Worm (Caenorhabditis elegans) whole organism, L1 larva: ENCODE measurements around the gene C16B8.2.
A peak's percentile ranks its signal among the peaks of the same experiment; 100 is the strongest.

ENCODE experiments used
- C34B4.2 ChIP-seq: sonication (generic microtip); optimal IDR thresholded peaks from 2 replicates; lab custom pipeline; 2017; ENCODE audit warnings: mild to moderate bottlenecking, missing genetic modification characterization, missing compliant biosample characterization
- Y116A8C.19 ChIP-seq: sonication (generic microtip); optimal IDR thresholded peaks from 2 replicates; lab custom pipeline; 2016; ENCODE audit warnings: missing compliant biosample characterization, missing genetic modification characterization, borderline replicate concordance
- ceh-63 ChIP-seq: fragments of 200-800 bp; sonication (Bioruptor generic); optimal IDR thresholded peaks from 2 replicates; lab custom pipeline; 2018; ENCODE audit warnings: mild to moderate bottlenecking, missing genetic modification characterization, missing compliant biosample characterization
- ceh-88 ChIP-seq: fragments of 200-800 bp; sonication (Bioruptor generic); IDR thresholded peaks from 2 replicates; pipeline ENCODE4 v1.3.6; 2022; ENCODE audit warnings: missing genetic modification characterization, missing compliant biosample characterization
- efl-1 ChIP-seq, 4 experiments: fragments of 150-350 bp; optimal IDR thresholded peaks in 3 of 4; peaks in 1 of 4; 1 replicate in 1 of 4; 2 replicates in 3 of 4; lab custom pipeline; 2014; ENCODE audit warnings: missing biosample characterization in 2 of 4, missing genetic modification characterization in 2 of 4, missing genetic modification reagents in 2 of 4
- efl-3 ChIP-seq: fragments of 200-800 bp; sonication (Bioruptor generic); optimal IDR thresholded peaks from 2 replicates; lab custom pipeline; 2018; ENCODE audit warnings: mild to moderate bottlenecking, missing genetic modification characterization, missing compliant biosample characterization
- egl-27 ChIP-seq, 2 experiments: fragments of 150-350 bp in 1 of 2; sonication (generic microtip); optimal IDR thresholded peaks; 3 replicates each; lab custom pipeline; 2017 to 2018; ENCODE audit warnings: missing biosample characterization in 2 of 2, missing genetic modification characterization in 2 of 2, missing genetic modification reagents in 2 of 2
- elt-2 ChIP-seq: sonication (generic microtip); optimal IDR thresholded peaks from 2 replicates; lab custom pipeline; 2016; ENCODE audit warnings: missing genetic modification characterization, mild to moderate bottlenecking, inconsistent platforms, missing compliant biosample characterization, missing genetic modification reagents
- elt-3 ChIP-seq, 6 experiments: fragments of 150-350 bp in 1 of 6; sonication (generic microtip); optimal IDR thresholded peaks; 2 replicates each; lab custom pipeline; 2017 to 2018; ENCODE audit warnings: missing biosample characterization in 6 of 6, missing genetic modification characterization in 6 of 6, inconsistent platforms in 1 of 6
- hlh-17 ChIP-seq: fragments of 200-800 bp; sonication (Bioruptor generic); optimal IDR thresholded peaks from 2 replicates; lab custom pipeline; 2018; ENCODE audit warnings: missing genetic modification characterization, mild to moderate bottlenecking, missing compliant biosample characterization, moderate library complexity, borderline replicate concordance
- hlh-4 ChIP-seq: sonication (generic microtip); optimal IDR thresholded peaks from 2 replicates; lab custom pipeline; 2016; ENCODE audit warnings: mild to moderate bottlenecking, missing genetic modification characterization, missing compliant biosample characterization
- jun-1 ChIP-seq: fragments of 150-350 bp; optimal IDR thresholded peaks from 2 replicates; lab custom pipeline; 2014; ENCODE audit warnings: missing biosample characterization, missing genetic modification reagents, missing genetic modification characterization
- lin-13 ChIP-seq: fragments of 150-350 bp; optimal IDR thresholded peaks from 2 replicates; lab custom pipeline; 2014; ENCODE audit warnings: missing biosample characterization, missing genetic modification reagents, missing genetic modification characterization
- lin-14 ChIP-seq: fragments of 200-800 bp; sonication (Bioruptor generic); optimal IDR thresholded peaks from 2 replicates; lab custom pipeline; 2018; ENCODE audit warnings: mild to moderate bottlenecking, missing genetic modification characterization, moderate library complexity, missing compliant biosample characterization
- lin-35 ChIP-seq, 2 experiments: fragments of 150-350 bp; optimal IDR thresholded peaks; 2 replicates each; lab custom pipeline; 2014; ENCODE audit warnings: missing biosample characterization in 2 of 2, missing genetic modification characterization in 2 of 2, missing genetic modification reagents in 2 of 2
- lin-39 ChIP-seq: fragments of 150-350 bp; optimal IDR thresholded peaks from 2 replicates; lab custom pipeline; 2014; ENCODE audit warnings: missing biosample characterization, missing genetic modification reagents, missing genetic modification characterization
- mdl-1 ChIP-seq, 2 experiments: fragments of 150-350 bp; optimal IDR thresholded peaks; 2 replicates each; lab custom pipeline; 2014 to 2017; ENCODE audit warnings: missing biosample characterization in 2 of 2, missing genetic modification characterization in 2 of 2, inconsistent platforms in 1 of 2
- mep-1 ChIP-seq: fragments of 150-350 bp; optimal IDR thresholded peaks from 2 replicates; lab custom pipeline; 2014; ENCODE audit warnings: missing biosample characterization, missing genetic modification characterization
- nhr-11 ChIP-seq: fragments of 150-350 bp; optimal IDR thresholded peaks from 2 replicates; lab custom pipeline; 2014; ENCODE audit warnings: missing biosample characterization, missing genetic modification characterization
- nhr-19 ChIP-seq: fragments of 200-800 bp; sonication (Bioruptor generic); conservative IDR thresholded peaks from 2 replicates; pipeline ENCODE4 v1.3.6; 2022; ENCODE audit warnings: missing genetic modification characterization, missing compliant biosample characterization
- nhr-20 ChIP-seq: sonication (generic microtip); optimal IDR thresholded peaks from 2 replicates; lab custom pipeline; 2016; ENCODE audit warnings: mild to moderate bottlenecking, missing genetic modification characterization, missing compliant biosample characterization
- nhr-47 ChIP-seq: sonication (generic microtip); optimal IDR thresholded peaks from 2 replicates; lab custom pipeline; 2016; ENCODE audit warnings: mild to moderate bottlenecking, missing genetic modification characterization, moderate library complexity, missing compliant biosample characterization
- nhr-71 ChIP-seq: sonication (generic microtip); optimal IDR thresholded peaks from 2 replicates; lab custom pipeline; 2016; ENCODE audit warnings: mild to moderate bottlenecking, missing genetic modification characterization, moderate library complexity, missing compliant biosample characterization
- nhr-77 ChIP-seq: fragments of 150-350 bp; optimal IDR thresholded peaks from 2 replicates; lab custom pipeline; 2014; ENCODE audit warnings: missing biosample characterization, missing genetic modification characterization
- nhr-84 ChIP-seq: sonication (generic microtip); optimal IDR thresholded peaks from 2 replicates; lab custom pipeline; 2017; ENCODE audit warnings: missing biosample characterization, missing genetic modification characterization
- nhr-90 ChIP-seq: sonication (generic microtip); optimal IDR thresholded peaks from 2 replicates; lab custom pipeline; 2016; ENCODE audit warnings: mild to moderate bottlenecking, missing genetic modification characterization, missing compliant biosample characterization; ENCODE audit not compliant: poor library complexity
- pax-3 ChIP-seq: fragments of 200-800 bp; sonication (Bioruptor generic); optimal IDR thresholded peaks from 2 replicates; lab custom pipeline; 2018; ENCODE audit warnings: mild to moderate bottlenecking, missing genetic modification characterization, moderate library complexity, missing compliant biosample characterization
- rnt-1 ChIP-seq: sonication (generic microtip); optimal IDR thresholded peaks from 2 replicates; lab custom pipeline; 2016; ENCODE audit warnings: mild to moderate bottlenecking, missing genetic modification characterization, moderate library complexity, missing compliant biosample characterization
- skn-1 ChIP-seq: fragments of 150-350 bp; optimal IDR thresholded peaks from 2 replicates; lab custom pipeline; 2014; ENCODE audit warnings: missing biosample characterization, missing genetic modification characterization
- snpc-4 ChIP-seq: fragments of 150-350 bp; optimal IDR thresholded peaks from 2 replicates; lab custom pipeline; 2014; ENCODE audit warnings: missing biosample characterization, missing genetic modification characterization
- sptf-1 ChIP-seq: fragments of 150-350 bp; optimal IDR thresholded peaks from 2 replicates; lab custom pipeline; 2014; ENCODE audit warnings: missing biosample characterization, missing genetic modification characterization
- sup-37 ChIP-seq: fragments of 200-800 bp; sonication (Bioruptor generic); optimal IDR thresholded peaks from 2 replicates; lab custom pipeline; 2018; ENCODE audit warnings: mild to moderate bottlenecking, missing genetic modification characterization, missing compliant biosample characterization
- tbx-2 ChIP-seq: sonication (generic microtip); optimal IDR thresholded peaks from 2 replicates; lab custom pipeline; 2016; ENCODE audit warnings: missing genetic modification characterization, missing compliant biosample characterization
- unc-86 ChIP-seq: sonication (generic microtip); optimal IDR thresholded peaks from 2 replicates; lab custom pipeline; 2016; ENCODE audit warnings: missing genetic modification characterization, missing compliant biosample characterization
- vab-15 ChIP-seq: sonication (generic microtip); optimal IDR thresholded peaks from 2 replicates; lab custom pipeline; 2017; ENCODE audit warnings: missing genotype, mild to moderate bottlenecking, missing genetic modification characterization, missing compliant biosample characterization

The C16B8.2 gene

DNA sequence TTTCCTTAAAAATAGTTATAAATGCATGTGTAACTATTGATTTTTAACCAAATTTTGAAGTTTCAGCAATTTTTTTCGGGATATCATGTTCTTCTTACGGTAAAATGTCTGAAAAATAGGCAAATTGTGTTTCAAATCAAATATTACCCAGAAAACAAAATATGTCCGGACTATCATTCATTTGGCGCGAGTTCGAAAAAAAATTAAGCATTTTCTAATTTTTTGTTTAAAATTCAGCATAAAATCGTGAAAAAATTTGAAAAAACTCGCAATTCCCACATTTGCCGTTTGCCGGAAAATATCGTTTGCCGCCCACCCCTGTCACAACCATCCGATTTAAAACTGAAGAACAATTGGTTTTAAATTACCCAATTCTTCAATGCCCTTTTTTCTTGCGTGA is 25.4 kb upstream of the C16B8.2 start:
- no peak for TF ChIP-seq ceh-63 (GFP tag; lab: Kevin White, UChicago)
- no peak for TF ChIP-seq pax-3
- no peak for TF ChIP-seq nhr-11 (tag; lab: Kevin White, UChicago)

DNA sequence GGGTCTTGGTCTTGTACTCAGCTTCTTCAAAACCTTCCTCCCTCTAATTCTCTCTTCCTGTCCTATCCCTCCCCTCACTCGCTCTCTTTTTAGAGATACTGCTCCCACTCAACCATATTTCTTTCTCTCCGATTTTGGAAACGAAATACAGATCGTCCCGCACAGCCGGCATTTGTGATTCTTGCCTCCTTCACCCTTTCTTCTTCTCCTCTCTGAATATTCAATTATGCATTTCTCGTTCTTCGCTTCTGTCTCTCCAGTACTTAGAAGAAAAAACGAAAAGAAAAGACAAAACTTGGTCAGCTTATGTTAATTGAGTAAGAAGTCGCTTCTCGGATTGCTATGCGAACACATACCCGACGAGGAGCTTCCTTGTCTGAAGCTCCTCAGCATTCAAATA is 24.7 kb upstream of the C16B8.2 start:
- TF ChIP-seq hlh-17: no peak
- TF ChIP-seq efl-1 (optimal IDR thresholded peaks at IDR 0.05; lab: Kevin White, UChicago): no peak
- peak in 1 of 2 experiments; percentile 34 for TF ChIP-seq efl-1 (GFP tag; optimal IDR thresholded peaks at IDR 0.05 in 1 of 2; lab: Kevin White, UChicago)

DNA sequence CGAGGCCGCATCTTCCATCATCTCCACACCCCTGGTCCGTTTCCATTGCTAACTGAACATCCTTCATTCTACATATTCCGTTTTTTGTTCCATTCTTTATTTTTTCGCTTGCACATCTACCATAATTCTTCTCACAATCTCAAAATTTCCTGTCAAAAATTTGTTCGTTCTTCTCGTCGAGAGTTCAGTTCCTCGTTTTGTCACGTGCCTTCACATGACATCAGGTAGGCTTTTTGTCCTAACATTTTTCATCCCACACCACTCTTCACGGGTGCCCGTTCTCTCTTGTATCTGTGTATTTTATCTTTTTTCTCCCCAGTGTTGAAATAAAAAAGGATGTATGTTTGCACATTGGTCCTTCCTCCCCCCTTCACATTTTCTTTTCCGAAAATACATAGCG is 24.3 kb upstream of the C16B8.2 start:
- TF ChIP-seq Y116A8C.19 (tag; lab: Kevin White, UChicago): no peak
- no peak for TF ChIP-seq C34B4.2 (tag; lab: Kevin White, UChicago)
- no peak for TF ChIP-seq unc-86 (tag; lab: Kevin White, UChicago)
- no peak for TF ChIP-seq nhr-90 (tag; lab: Kevin White, UChicago)
- TF ChIP-seq nhr-84 (tag; lab: Kevin White, UChicago): no peak
- no peak for TF ChIP-seq efl-3 (GFP tag; lab: Kevin White, UChicago)
- TF ChIP-seq tbx-2: peak; percentile 25
- peak; percentile 11 for TF ChIP-seq nhr-20 (tag; lab: Kevin White, UChicago)
- TF ChIP-seq nhr-71 (tag; lab: Kevin White, UChicago): peak; percentile 1
- TF ChIP-seq mdl-1 (tag; optimal IDR thresholded peaks at IDR 0.05; lab: Kevin White, UChicago): peak in 1 of 2 experiments; percentile 3
- no peak for TF ChIP-seq elt-2
- no peak for TF ChIP-seq lin-35 (GFP tag; optimal IDR thresholded peaks at IDR 0.05; lab: Kevin White, UChicago)
- TF ChIP-seq nhr-77 (tag; lab: Kevin White, UChicago): peak; percentile 8
- TF ChIP-seq rnt-1 (tag; lab: Kevin White, UChicago): no peak
- peak; percentile 44 for TF ChIP-seq lin-14 (GFP tag; lab: Kevin White, UChicago)
- TF ChIP-seq skn-1: peak; percentile 16
- TF ChIP-seq sup-37 (GFP tag; lab: Kevin White, UChicago): no peak
- TF ChIP-seq elt-3 (tag; optimal IDR thresholded peaks at IDR 0.05; lab: Kevin White, UChicago): no peak
- TF ChIP-seq egl-27 (tag; optimal IDR thresholded peaks at IDR 0.05; lab: Kevin White, UChicago): no peak
- no peak for TF ChIP-seq sptf-1 (tag; lab: Kevin White, UChicago)
- no peak for TF ChIP-seq nhr-47 (tag; lab: Kevin White, UChicago)
- no peak for TF ChIP-seq nhr-19 (GFP tag; lab: Robert Waterston, UW)
- TF ChIP-seq jun-1 (tag; lab: Kevin White, UChicago): no peak
- TF ChIP-seq snpc-4 (tag; lab: Kevin White, UChicago): no peak
- no peak for TF ChIP-seq vab-15 (tag; lab: Kevin White, UChicago)
- TF ChIP-seq hlh-4 (tag; lab: Kevin White, UChicago): no peak
- TF ChIP-seq ceh-88: no peak
- no peak for TF ChIP-seq lin-39 (tag; lab: Kevin White, UChicago)
- TF ChIP-seq mep-1 (tag; lab: Kevin White, UChicago): no peak
- no peak for TF ChIP-seq lin-13 (GFP tag; lab: Kevin White, UChicago)

DNA sequence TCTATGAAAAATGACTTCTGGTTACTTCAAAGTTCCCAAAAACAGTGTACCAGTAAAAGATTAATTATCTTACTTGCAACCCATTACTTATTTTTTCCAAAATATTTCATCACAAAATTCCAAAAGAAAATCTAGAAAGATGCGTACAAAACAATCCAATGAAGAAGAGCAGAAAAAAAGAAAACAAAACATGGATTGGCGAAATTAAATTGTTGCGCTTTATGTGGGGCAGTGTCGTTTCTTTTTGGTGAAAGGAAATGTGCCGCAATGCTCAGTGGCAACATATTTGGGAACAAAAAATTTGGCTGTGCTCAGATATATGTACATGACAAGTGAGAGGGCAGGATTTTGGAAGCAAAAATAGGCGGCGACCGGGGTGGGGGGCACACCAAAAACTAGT is 22.3 kb upstream of the C16B8.2 start:
- no peak for TF ChIP-seq nhr-19 (GFP tag; lab: Robert Waterston, UW)
